Worm (Caenorhabditis elegans) whole organism, L1 larva: ENCODE results near the gene K11E4.1.

ENCODE experiments used
- aha-1 ChIP-seq: fragments of 150-350 bp; optimal IDR thresholded peaks from 2 replicates; lab custom pipeline; 2014; ENCODE audit warnings: missing biosample characterization, missing genetic modification characterization
- ceh-88 ChIP-seq: fragments of 200-800 bp; sonication (Bioruptor generic); IDR thresholded peaks from 2 replicates; pipeline ENCODE4 v1.3.6; 2022; ENCODE audit warnings: missing genetic modification characterization, missing compliant biosample characterization
- ces-1 ChIP-seq: fragments of 150-350 bp; optimal IDR thresholded peaks from 2 replicates; lab custom pipeline; 2014; ENCODE audit warnings: missing biosample characterization, missing genetic modification reagents, missing genetic modification characterization
- dpl-1 ChIP-seq, 3 experiments: fragments of 150-350 bp in 2 of 3; sonication (generic microtip) in 1 of 3; optimal IDR thresholded peaks; 2 replicates each; lab custom pipeline; 2014 to 2017; ENCODE audit warnings: missing biosample characterization in 3 of 3, missing genetic modification characterization in 3 of 3, missing genetic modification reagents in 3 of 3
- fkh-10 ChIP-seq: sonication (generic microtip); optimal IDR thresholded peaks from 2 replicates; lab custom pipeline; 2017; ENCODE audit warnings: missing biosample characterization, missing genetic modification reagents, missing genetic modification characterization
- lin-13 ChIP-seq: fragments of 150-350 bp; optimal IDR thresholded peaks from 2 replicates; lab custom pipeline; 2014; ENCODE audit warnings: missing biosample characterization, missing genetic modification reagents, missing genetic modification characterization
- lsy-2 ChIP-seq, 2 experiments: fragments of 150-350 bp; optimal IDR thresholded peaks; 2 replicates each; lab custom pipeline; 2014; ENCODE audit warnings: missing biosample characterization in 2 of 2, missing genetic modification characterization in 2 of 2
- mab-9 ChIP-seq: fragments of 200-800 bp; sonication (Bioruptor generic); IDR thresholded peaks from 2 replicates; pipeline ENCODE4 v1.3.6; 2022; ENCODE audit warnings: missing genetic modification reagents, missing genetic modification characterization, missing compliant biosample characterization
- pag-3 ChIP-seq: sonication (generic microtip); optimal IDR thresholded peaks from 2 replicates; lab custom pipeline; 2017; ENCODE audit warnings: missing genetic modification characterization, mild to moderate bottlenecking, missing compliant biosample characterization, antibody characterized with exemption, borderline replicate concordance; ENCODE audit not compliant: insufficient read depth
- pqm-1 ChIP-seq: sonication (generic microtip); optimal IDR thresholded peaks from 3 replicates; lab custom pipeline; 2017; ENCODE audit warnings: missing biosample characterization, missing genetic modification characterization
- snpc-4 ChIP-seq: fragments of 150-350 bp; optimal IDR thresholded peaks from 2 replicates; lab custom pipeline; 2014; ENCODE audit warnings: missing biosample characterization, missing genetic modification characterization
- unc-86 ChIP-seq: sonication (generic microtip); optimal IDR thresholded peaks from 2 replicates; lab custom pipeline; 2016; ENCODE audit warnings: missing genetic modification characterization, missing compliant biosample characterization

DNA sequence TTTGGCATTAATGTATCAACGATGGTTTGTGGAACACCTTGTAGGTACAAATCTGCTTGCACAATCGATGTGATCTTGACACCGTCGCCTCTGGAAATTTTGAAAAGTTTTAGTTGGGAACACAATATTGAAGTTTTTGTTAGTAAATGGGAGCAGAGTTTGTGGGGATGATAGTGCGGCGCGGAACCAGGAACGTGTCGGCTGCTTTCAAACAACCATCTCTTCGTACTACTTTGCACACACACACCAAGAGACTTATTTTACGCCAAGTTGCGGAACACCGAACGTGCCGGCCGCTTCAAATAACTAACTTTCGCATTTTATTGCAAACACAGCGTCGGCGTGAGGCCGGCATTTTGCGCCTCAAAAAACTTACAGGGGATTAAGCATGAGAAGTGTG, 4.9 kb upstream of the K11E4.1 start:
- TF ChIP-seq unc-86 (tag; lab: Kevin White, UChicago) (no peak), snpc-4 (peak; percentile 45), dpl-1 (GFP tag; optimal IDR thresholded peaks at IDR 0.05; lab: Kevin White, UChicago) (no peak), pag-3 (tag; lab: Kevin White, UChicago) (no peak), pqm-1 (tag; lab: Kevin White, UChicago) (no peak), aha-1 (no peak), lin-13 (GFP tag; lab: Kevin White, UChicago) (no peak), fkh-10 (GFP tag; lab: Kevin White, UChicago) (no peak), ces-1 (GFP tag; lab: Kevin White, UChicago) (no peak), lsy-2 (tag; optimal IDR thresholded peaks at IDR 0.05; lab: Kevin White, UChicago) (no peak), ceh-88 (GFP tag; lab: Robert Waterston, UW) (no peak), mab-9 (no peak)
